Worm (Caenorhabditis elegans) whole organism, mixed stage, embryonic: ENCODE results near the gene ugt-51.

Experiments
- M03D4.4 ChIP-seq: sonication (generic microtip); optimal IDR thresholded peaks from 2 replicates; lab custom pipeline; 2017; ENCODE audit warnings: mild to moderate bottlenecking, missing genetic modification characterization, missing compliant biosample characterization
- ceh-39 ChIP-seq: fragments of 150-350 bp; optimal IDR thresholded peaks from 2 replicates; lab custom pipeline; 2014; ENCODE audit warnings: missing biosample characterization, missing genetic modification characterization
- ceh-43 ChIP-seq: fragments of 200-800 bp; sonication (Bioruptor generic); optimal IDR thresholded peaks from 2 replicates; lab custom pipeline; 2018; ENCODE audit warnings: mild to moderate bottlenecking, missing genetic modification characterization, moderate library complexity, missing compliant biosample characterization
- ceh-83 ChIP-seq: fragments of 200-800 bp; sonication (Bioruptor generic); optimal IDR thresholded peaks from 2 replicates; lab custom pipeline; 2018; ENCODE audit warnings: mild to moderate bottlenecking, missing genetic modification characterization, missing compliant biosample characterization
- ces-1 ChIP-seq: fragments of 150-350 bp; optimal IDR thresholded peaks from 2 replicates; lab custom pipeline; 2014; ENCODE audit warnings: missing biosample characterization, missing genetic modification reagents, missing genetic modification characterization
- cnd-1 ChIP-seq: fragments of 200-800 bp; sonication (Bioruptor generic); optimal IDR thresholded peaks from 2 replicates; lab custom pipeline; 2018; ENCODE audit warnings: mild to moderate bottlenecking, missing genetic modification characterization, missing compliant biosample characterization
- drap-1 ChIP-seq: fragments of 200-800 bp; sonication (Bioruptor generic); optimal IDR thresholded peaks from 3 replicates; lab custom pipeline; 2018; ENCODE audit warnings: mild to moderate bottlenecking, missing genetic modification characterization, missing compliant biosample characterization
- elt-1 ChIP-seq: sonication (generic microtip); optimal IDR thresholded peaks from 2 replicates; lab custom pipeline; 2017; ENCODE audit warnings: missing genetic modification characterization, mild to moderate bottlenecking, missing compliant biosample characterization, antibody characterized with exemption, moderate library complexity, borderline replicate concordance; ENCODE audit not compliant: insufficient read depth
- flh-1 ChIP-seq: fragments of 200-800 bp; sonication (Bioruptor generic); optimal IDR thresholded peaks from 2 replicates; lab custom pipeline; 2018; ENCODE audit warnings: mild to moderate bottlenecking, missing genetic modification characterization, moderate library complexity, missing compliant biosample characterization
- ham-2 ChIP-seq: fragments of 200-800 bp; sonication (Bioruptor generic); optimal IDR thresholded peaks from 2 replicates; lab custom pipeline; 2018; ENCODE audit warnings: mild to moderate bottlenecking, missing genetic modification characterization, missing compliant biosample characterization
- lin-13 ChIP-seq: fragments of 150-350 bp; optimal IDR thresholded peaks from 2 replicates; lab custom pipeline; 2014; ENCODE audit warnings: missing biosample characterization, missing genetic modification characterization
- lin-32 ChIP-seq: fragments of 200-800 bp; sonication (Bioruptor generic); optimal IDR thresholded peaks from 2 replicates; lab custom pipeline; 2018; ENCODE audit warnings: mild to moderate bottlenecking, missing genetic modification characterization, missing compliant biosample characterization
- lsy-2 ChIP-seq: fragments of 150-350 bp; optimal IDR thresholded peaks from 2 replicates; lab custom pipeline; 2014; ENCODE audit warnings: missing biosample characterization, missing genetic modification characterization
- mep-1 ChIP-seq: fragments of 150-350 bp; optimal IDR thresholded peaks from 2 replicates; lab custom pipeline; 2017; ENCODE audit warnings: missing biosample characterization, missing genetic modification reagents, missing genetic modification characterization, inconsistent platforms
- mls-2 ChIP-seq: sonication (generic microtip); optimal IDR thresholded peaks from 2 replicates; lab custom pipeline; 2016; ENCODE audit warnings: mild to moderate bottlenecking, missing genetic modification characterization, moderate library complexity, missing compliant biosample characterization
- nhr-12 ChIP-seq: fragments of 150-350 bp; optimal IDR thresholded peaks from 2 replicates; lab custom pipeline; 2014; ENCODE audit warnings: missing biosample characterization, missing genetic modification characterization
- nhr-2 ChIP-seq: fragments of 150-350 bp; optimal IDR thresholded peaks from 2 replicates; lab custom pipeline; 2014; ENCODE audit warnings: missing biosample characterization, missing genetic modification characterization
- nhr-237 ChIP-seq: fragments of 150-350 bp; optimal IDR thresholded peaks from 2 replicates; lab custom pipeline; 2014; ENCODE audit warnings: missing biosample characterization, missing genetic modification characterization
- nhr-28 ChIP-seq: fragments of 150-350 bp; optimal IDR thresholded peaks from 2 replicates; lab custom pipeline; 2014; ENCODE audit warnings: missing biosample characterization, missing genetic modification characterization
- pha-4 ChIP-seq: fragments of 150-350 bp; optimal IDR thresholded peaks from 2 replicates; lab custom pipeline; 2018; ENCODE audit warnings: missing biosample characterization, missing genetic modification reagents, missing genetic modification characterization
- sem-2 ChIP-seq: fragments of 200-800 bp; sonication (Bioruptor generic); optimal IDR thresholded peaks from 2 replicates; lab custom pipeline; 2018; ENCODE audit warnings: mild to moderate bottlenecking, missing genetic modification characterization, missing compliant biosample characterization
- snpc-4 ChIP-seq: fragments of 150-350 bp; optimal IDR thresholded peaks from 2 replicates; lab custom pipeline; 2014; ENCODE audit warnings: missing biosample characterization, missing genetic modification characterization
- sptf-1 ChIP-seq: sonication (generic microtip); optimal IDR thresholded peaks from 2 replicates; lab custom pipeline; 2017; ENCODE audit warnings: mild to moderate bottlenecking, missing genetic modification characterization, moderate library complexity, missing compliant biosample characterization
- tbx-8 ChIP-seq: fragments of 200-800 bp; sonication (Bioruptor generic); optimal IDR thresholded peaks from 2 replicates; lab custom pipeline; 2018; ENCODE audit warnings: mild to moderate bottlenecking, missing genetic modification characterization, moderate library complexity, missing compliant biosample characterization
- unc-120 ChIP-seq: sonication (generic microtip); optimal IDR thresholded peaks from 2 replicates; lab custom pipeline; 2017; ENCODE audit warnings: missing genetic modification characterization, missing compliant biosample characterization; ENCODE audit not compliant: poor library complexity, severe bottlenecking
- unc-62 ChIP-seq: fragments of 150-350 bp; optimal IDR thresholded peaks from 2 replicates; lab custom pipeline; 2014; ENCODE audit warnings: missing biosample characterization, missing genetic modification reagents, missing genetic modification characterization
- zip-8 ChIP-seq: fragments of 150-350 bp; optimal IDR thresholded peaks from 2 replicates; lab custom pipeline; 2014; ENCODE audit warnings: missing biosample characterization, missing genetic modification characterization
- ztf-11 ChIP-seq: fragments of 150-350 bp; optimal IDR thresholded peaks from 2 replicates; lab custom pipeline; 2014; ENCODE audit warnings: missing biosample characterization, missing genetic modification characterization

ugt-51 gene

DNA sequence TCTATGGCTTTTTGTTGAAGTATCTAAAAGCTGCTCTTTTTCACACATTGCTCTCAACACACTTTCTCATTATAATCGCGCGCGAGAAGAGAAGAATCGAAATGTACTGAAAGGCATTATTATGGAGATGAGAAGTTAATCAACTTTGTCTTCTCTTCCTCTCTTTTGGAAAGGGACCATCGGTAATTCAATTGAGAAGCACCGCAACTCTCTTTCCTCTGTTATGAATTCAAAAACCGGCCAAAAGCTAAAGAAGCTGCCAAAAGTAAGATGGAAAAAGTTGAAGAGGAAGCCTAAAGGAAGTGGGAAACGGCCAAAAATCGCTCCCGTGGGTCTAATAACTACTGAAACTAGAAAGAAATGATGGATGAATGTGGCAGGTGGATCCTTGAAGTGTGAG, 23.1 kb upstream of the ugt-51 start:
- peak; percentile 99 for TF ChIP-seq ces-1
- TF ChIP-seq ceh-39 (tag; lab: Kevin White, UChicago) = no peak

DNA sequence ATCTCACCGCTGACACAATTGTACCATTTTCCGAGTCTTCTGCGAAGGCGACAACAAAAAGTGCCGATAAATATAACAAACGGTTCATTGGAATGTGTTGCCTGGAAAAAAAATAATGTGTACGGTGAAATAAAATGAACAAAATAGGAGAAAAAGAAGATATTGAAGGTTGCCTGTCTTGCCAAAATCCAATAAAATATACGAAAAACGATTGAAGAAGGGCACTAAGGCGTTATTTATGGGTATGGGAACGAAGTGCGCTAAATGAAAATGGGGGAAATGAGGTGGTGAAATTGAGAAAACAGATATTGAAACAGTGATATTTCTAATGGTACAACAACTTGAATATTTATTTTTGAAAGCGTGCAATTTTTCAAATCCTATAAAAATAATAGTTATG, 21.1 kb upstream of the ugt-51 start, which contains the start of gene Y47A7.2:
Y47A7.2 (minus strand) TSS at position 101 of the 400 bp plus-strand sequence.
- TF ChIP-seq sem-2 (GFP tag; lab: Kevin White, UChicago) (no peak), ham-2 (GFP tag; lab: Kevin White, UChicago) (no peak), elt-1 (tag; lab: Kevin White, UChicago) (no peak), unc-62 (no peak), lin-13 (tag; lab: Kevin White, UChicago) (no peak)

DNA sequence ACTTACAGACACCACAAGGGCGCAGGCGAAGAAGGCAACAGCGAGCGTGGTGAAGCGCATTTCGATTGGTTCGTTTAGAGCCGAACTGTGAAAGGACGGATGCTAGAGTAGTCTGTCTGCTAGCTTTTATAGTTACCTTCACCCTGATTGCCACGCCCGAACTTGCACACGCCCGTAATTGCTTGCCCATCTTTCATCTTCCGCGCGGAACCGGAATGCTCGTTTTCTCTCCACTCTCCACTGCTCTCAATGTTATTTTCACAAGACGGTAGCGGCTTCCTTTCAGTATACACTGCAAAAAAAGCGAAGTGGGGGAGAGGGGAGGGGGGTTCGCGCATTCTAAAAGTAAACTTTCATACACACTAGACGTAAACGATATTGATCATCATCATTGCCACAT, 17.4 kb upstream of the ugt-51 start, which contains the start of gene abu-8:
abu-8 (minus strand) TSS at position 101 of the 400 bp plus-strand sequence.
- TF ChIP-seq nhr-12 = no peak
- TF ChIP-seq tbx-8 (GFP tag; lab: Kevin White, UChicago) = no peak
- TF ChIP-seq mep-1 (tag; lab: Kevin White, UChicago) = no peak
- TF ChIP-seq ztf-11 (tag; lab: Kevin White, UChicago) = no peak
- TF ChIP-seq sptf-1 (tag; lab: Kevin White, UChicago) = no peak
- no peak for TF ChIP-seq cnd-1 (tag; lab: Kevin White, UChicago)
- TF ChIP-seq mls-2 (tag; lab: Kevin White, UChicago) = no peak
- no peak for TF ChIP-seq unc-120
- TF ChIP-seq ceh-83 (GFP tag; lab: Kevin White, UChicago) = no peak
- no peak for TF ChIP-seq nhr-28 (tag; lab: Kevin White, UChicago)
- no peak for TF ChIP-seq ceh-39 (tag; lab: Kevin White, UChicago)

DNA sequence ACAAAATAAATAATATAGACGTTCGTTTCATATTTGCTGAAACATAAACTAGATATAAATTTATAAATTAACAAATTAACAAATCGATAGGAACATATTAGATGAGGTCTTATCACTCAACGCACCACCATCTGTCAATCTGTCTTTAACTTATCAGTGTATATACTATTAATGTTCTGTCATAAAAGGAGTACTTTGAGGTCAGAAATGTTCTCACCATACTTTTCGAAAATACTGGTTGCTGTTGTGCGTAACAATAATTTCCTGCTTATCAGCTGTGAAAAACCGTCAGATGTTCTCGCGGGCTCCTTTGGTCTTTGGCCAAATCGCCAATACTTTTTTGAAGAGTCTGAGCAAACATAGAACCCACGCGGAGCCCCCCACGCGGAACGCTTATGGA, 15.4 kb upstream of the ugt-51 start, which contains the start of gene C03A7.13:
C03A7.13 (minus strand) TSS at position 43 of the 400 bp plus-strand sequence.
- TF ChIP-seq M03D4.4 (tag; lab: Kevin White, UChicago) (no peak), mls-2 (tag; lab: Kevin White, UChicago) (no peak), sptf-1 (tag; lab: Kevin White, UChicago) (no peak)

DNA sequence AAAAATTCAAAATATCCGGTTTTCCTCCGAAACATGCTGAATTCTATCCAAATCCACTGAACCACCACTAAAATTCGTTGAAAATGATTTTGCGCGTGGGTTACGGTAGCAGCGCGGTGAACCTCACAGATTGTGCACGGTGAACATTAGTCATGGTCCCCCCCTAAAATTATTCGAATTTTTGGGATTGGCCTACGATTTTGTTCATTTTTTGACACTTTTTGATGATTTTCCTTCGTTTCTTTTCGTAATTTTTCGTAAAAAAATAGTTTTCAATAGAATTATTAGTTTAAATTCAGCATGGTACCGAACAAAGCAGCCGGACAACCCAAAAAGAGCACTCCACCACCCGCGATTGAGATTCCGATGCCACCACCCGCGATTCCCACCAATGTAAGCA, 4.5 kb upstream of the ugt-51 start, which contains the start of gene C03A7.2:
C03A7.2 (plus strand) TSS at position 301 of the 400 bp plus-strand sequence.
- TF ChIP-seq ham-2 (GFP tag; lab: Kevin White, UChicago) (no peak), ceh-43 (GFP tag; lab: Kevin White, UChicago) (no peak), snpc-4 (no peak), drap-1 (no peak), flh-1 (no peak), nhr-2 (tag; lab: Kevin White, UChicago) (no peak), pha-4 (tag; lab: Kevin White, UChicago) (no peak), lin-32 (GFP tag; lab: Kevin White, UChicago) (no peak), unc-120 (no peak), ztf-11 (tag; lab: Kevin White, UChicago) (no peak), sptf-1 (tag; lab: Kevin White, UChicago) (no peak), ceh-39 (tag; lab: Kevin White, UChicago) (no peak), mls-2 (tag; lab: Kevin White, UChicago) (no peak), lin-13 (tag; lab: Kevin White, UChicago) (no peak), nhr-237 (tag; lab: Kevin White, UChicago) (no peak)

DNA sequence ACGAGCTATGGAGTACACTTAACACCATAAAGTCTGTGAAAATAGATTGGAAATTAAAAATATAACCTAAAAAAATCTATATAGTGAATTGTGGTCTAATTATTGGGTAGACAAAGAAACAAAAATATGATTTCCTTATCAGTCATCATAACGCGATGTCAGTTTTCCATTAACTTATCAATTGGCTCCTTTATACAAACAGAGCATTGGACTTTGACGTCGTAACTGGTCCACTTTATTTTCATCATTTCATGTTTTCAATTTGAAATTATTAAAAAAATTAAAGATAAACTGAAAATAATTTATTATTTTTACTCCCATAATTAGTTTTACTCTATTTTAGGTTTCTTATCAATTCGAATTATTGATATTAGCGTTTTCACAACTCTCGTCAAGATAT, 942 bp upstream of the ugt-51 start:
- TF ChIP-seq mep-1 (tag; lab: Kevin White, UChicago) = no peak
- TF ChIP-seq lsy-2 (tag; lab: Kevin White, UChicago) = no peak
- no peak for TF ChIP-seq unc-120
- TF ChIP-seq ztf-11 (tag; lab: Kevin White, UChicago) = no peak

DNA sequence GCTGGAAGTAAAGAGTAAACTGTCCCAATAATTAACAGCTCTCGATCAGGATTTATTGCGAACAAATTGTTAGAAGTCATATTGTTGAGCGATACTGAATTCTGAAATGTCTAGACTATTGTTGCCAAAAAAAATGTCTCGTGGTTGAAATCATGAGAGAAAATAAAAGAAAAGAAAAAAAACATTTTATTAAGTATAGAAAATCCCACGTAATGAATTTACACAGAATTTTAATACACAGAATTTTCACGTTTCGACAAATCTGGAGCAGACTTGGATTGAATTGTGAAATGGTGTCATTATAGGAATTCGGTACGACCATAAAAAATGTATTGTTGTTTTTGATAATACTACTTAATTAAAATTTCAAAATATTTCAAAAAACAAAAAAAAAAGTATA, 4.3 kb downstream of the ugt-51 start, which contains the start of gene srt-65:
srt-65 (minus strand) TSS at position 101 of the 400 bp plus-strand sequence.
- TF ChIP-seq zip-8 (tag; lab: Kevin White, UChicago) = no peak
- TF ChIP-seq, all 35 proteins: peak for 0
